Fruit fly (Drosophila melanogaster) whole organism, embryonic: Measurements from ENCODE around the gene CkIIalpha-i3.

Experiments used
- Ada2b ChIP-seq: fragments of 200-800 bp; sonication (Bioruptor generic); IDR thresholded peaks from 2 replicates; pipeline ENCODE4 v1.3.6; 2022; ENCODE audit warnings: missing biosample characterization, missing genetic modification characterization
- Adf1 ChIP-seq: fragments of 200-800 bp; sonication (Bioruptor generic); IDR thresholded peaks from 2 replicates; pipeline ENCODE4 v1.3.6; 2022; ENCODE audit warnings: missing biosample characterization, missing genetic modification characterization
- Aef1 ChIP-seq: fragments of 200-800 bp; sonication (Bioruptor generic); IDR thresholded peaks from 3 replicates; pipeline ENCODE4 v1.3.6; 2022; ENCODE audit warnings: missing biosample characterization, missing genetic modification characterization
- Atf-2 ChIP-seq: fragments of 200-800 bp; sonication (Bioruptor generic); optimal IDR thresholded peaks from 2 replicates; lab custom pipeline; 2016; ENCODE audit warnings: missing biosample characterization, missing genetic modification characterization
- CG10543 ChIP-seq: fragments of 200-800 bp; sonication (Bioruptor generic); optimal IDR thresholded peaks from 3 replicates; lab custom pipeline; 2017; ENCODE audit warnings: missing biosample characterization, mild to moderate bottlenecking, missing genetic modification characterization, moderate library complexity
- CG10959 ChIP-seq: fragments of 200-800 bp; sonication (Bioruptor generic); IDR thresholded peaks from 2 replicates; pipeline ENCODE4 v1.3.6; 2022; ENCODE audit warnings: missing biosample characterization, missing genetic modification characterization
- CG11696 ChIP-seq: fragments of 200-800 bp; sonication (Bioruptor generic); IDR thresholded peaks from 2 replicates; pipeline ENCODE4 v1.3.6; 2022; ENCODE audit warnings: missing biosample characterization, missing genetic modification characterization
- CG13123 ChIP-seq: fragments of 200-800 bp; sonication (Bioruptor generic); optimal IDR thresholded peaks from 2 replicates; lab custom pipeline; 2016; ENCODE audit warnings: missing biosample characterization, missing genetic modification characterization
- CG13296 ChIP-seq: fragments of 200-800 bp; sonication (Bioruptor generic); optimal IDR thresholded peaks from 3 replicates; lab custom pipeline; 2018; ENCODE audit warnings: missing biosample characterization, mild to moderate bottlenecking, missing genetic modification characterization
- CG16813 ChIP-seq: fragments of 200-800 bp; sonication (Bioruptor generic); IDR thresholded peaks from 3 replicates; pipeline ENCODE4 v1.3.6; 2022; ENCODE audit warnings: missing biosample characterization, missing genetic modification characterization; ENCODE audit not compliant: partially characterized antibody
- CG16863 ChIP-seq: fragments of 200-800 bp; sonication (Bioruptor generic); optimal IDR thresholded peaks from 3 replicates; lab custom pipeline; 2016; ENCODE audit warnings: missing biosample characterization, missing genetic modification characterization
- CG17568 ChIP-seq: fragments of 200-800 bp; sonication (Bioruptor generic); optimal IDR thresholded peaks from 2 replicates; lab custom pipeline; 2018; ENCODE audit warnings: missing biosample characterization, mild to moderate bottlenecking, missing genetic modification characterization, moderate library complexity
- CG17912 ChIP-seq: fragments of 200-800 bp; sonication (Bioruptor generic); optimal IDR thresholded peaks from 2 replicates; lab custom pipeline; 2018; ENCODE audit warnings: missing biosample characterization, mild to moderate bottlenecking, missing genetic modification characterization
- CG32767 ChIP-seq: fragments of 200-800 bp; sonication (Bioruptor generic); IDR thresholded peaks from 2 replicates; pipeline ENCODE4 v1.3.6; 2022; ENCODE audit warnings: missing biosample characterization, missing genetic modification characterization
- CG3726 ChIP-seq: fragments of 200-800 bp; sonication (Bioruptor generic); IDR thresholded peaks from 3 replicates; pipeline ENCODE4, ENCODE4 v1.3.6; 2022; ENCODE audit warnings: missing biosample characterization, missing genetic modification characterization
- CG3847 ChIP-seq: fragments of 200-800 bp; sonication (Bioruptor generic); IDR thresholded peaks from 2 replicates; pipeline ENCODE4 v1.3.6; 2022; ENCODE audit warnings: missing biosample characterization, missing genetic modification characterization
- CG3995 ChIP-seq: fragments of 200-800 bp; sonication (Bioruptor generic); optimal IDR thresholded peaks from 3 replicates; lab custom pipeline; 2016; ENCODE audit warnings: missing biosample characterization, missing genetic modification characterization
- CG6765 ChIP-seq: fragments of 200-800 bp; sonication (Bioruptor generic); optimal IDR thresholded peaks from 3 replicates; lab custom pipeline; 2017; ENCODE audit warnings: missing biosample characterization, mild to moderate bottlenecking, missing genetic modification characterization
- CG9437 ChIP-seq: fragments of 200-800 bp; sonication (Bioruptor generic); optimal IDR thresholded peaks from 2 replicates; lab custom pipeline; 2018; ENCODE audit warnings: missing biosample characterization, mild to moderate bottlenecking, missing genetic modification characterization
- CHES-1-like ChIP-seq: fragments of 200-800 bp; sonication (Bioruptor generic); optimal IDR thresholded peaks from 2 replicates; lab custom pipeline; 2016; ENCODE audit warnings: missing biosample characterization, missing genetic modification characterization
- Camta ChIP-seq: fragments of 200-800 bp; sonication (Bioruptor generic); optimal IDR thresholded peaks from 2 replicates; lab custom pipeline; 2016; ENCODE audit warnings: missing biosample characterization, missing genetic modification characterization
- E2f1 ChIP-seq: fragments of 200-800 bp; sonication (Bioruptor generic); IDR thresholded peaks from 2 replicates; pipeline ENCODE4 v1.3.6; 2022; ENCODE audit warnings: missing biosample characterization, missing genetic modification characterization
- Eip74EF ChIP-seq, 2 experiments: fragments of 200-800 bp in 1 of 2; fragments of >200 bp in 1 of 2; sonication (Bioruptor generic) in 1 of 2; optimal IDR thresholded peaks; 2 replicates each; lab custom pipeline; 2017 to 2019; ENCODE audit warnings: missing biosample characterization in 2 of 2, missing genetic modification characterization in 2 of 2, mild to moderate bottlenecking in 1 of 2, moderate library complexity in 1 of 2
- Hr51 ChIP-seq, 2 experiments: fragments of 200-800 bp; sonication (Bioruptor generic); optimal IDR thresholded peaks; 2 replicates in 1 of 2; 3 replicates in 1 of 2; lab custom pipeline; 2016 to 2018; ENCODE audit warnings: missing biosample characterization in 2 of 2, missing genetic modification characterization in 2 of 2, mild to moderate bottlenecking in 1 of 2, moderate library complexity in 1 of 2
- Hr78 ChIP-seq, 2 experiments: fragments of 200-800 bp in 1 of 2; fragments of >200 bp in 1 of 2; sonication (Bioruptor generic) in 1 of 2; optimal IDR thresholded peaks; 2 replicates each; lab custom pipeline; 2017 to 2019; ENCODE audit warnings: missing biosample characterization in 2 of 2, missing genetic modification characterization in 2 of 2, mild to moderate bottlenecking in 1 of 2, moderate library complexity in 1 of 2
- MBD-R2 ChIP-seq: fragments of 200-800 bp; sonication (Bioruptor generic); IDR thresholded peaks from 2 replicates; pipeline ENCODE4 v1.3.6; 2022; ENCODE audit warnings: missing biosample characterization, missing genetic modification characterization
- MESR4 ChIP-seq: fragments of 200-800 bp; sonication (Bioruptor generic); optimal IDR thresholded peaks from 2 replicates; lab custom pipeline; 2018; ENCODE audit warnings: missing biosample characterization, mild to moderate bottlenecking, missing genetic modification characterization, moderate library complexity
- MTF-1 ChIP-seq: fragments of 200-800 bp; sonication (Bioruptor generic); optimal IDR thresholded peaks from 2 replicates; lab custom pipeline; 2018; ENCODE audit warnings: missing biosample characterization, mild to moderate bottlenecking, missing genetic modification characterization, borderline replicate concordance
- Meics ChIP-seq: fragments of 200-800 bp; sonication (Bioruptor generic); optimal IDR thresholded peaks from 2 replicates; lab custom pipeline; 2017; ENCODE audit warnings: missing biosample characterization, mild to moderate bottlenecking, missing genetic modification characterization
- Oli ChIP-seq: fragments of 200-800 bp; sonication (Bioruptor generic); optimal IDR thresholded peaks from 2 replicates; lab custom pipeline; 2018; ENCODE audit warnings: missing biosample characterization, mild to moderate bottlenecking, missing genetic modification characterization, moderate library complexity
- Sox102F ChIP-seq: fragments of 200-800 bp; sonication (Bioruptor generic); optimal IDR thresholded peaks from 2 replicates; lab custom pipeline; 2018; ENCODE audit warnings: missing biosample characterization, mild to moderate bottlenecking, missing genetic modification characterization, moderate library complexity
- Tbp ChIP-seq: fragments of >200 bp; optimal IDR thresholded peaks from 2 replicates; lab custom pipeline; 2018; ENCODE audit warnings: missing biosample characterization, missing genetic modification characterization
- Usf ChIP-seq: fragments of 200-800 bp; sonication (Bioruptor generic); optimal IDR thresholded peaks from 2 replicates; lab custom pipeline; 2017; ENCODE audit warnings: missing genotype, missing biosample characterization, missing genetic modification characterization
- amos ChIP-seq: fragments of 200-800 bp; sonication (Bioruptor generic); IDR thresholded peaks from 2 replicates; pipeline ENCODE4 v1.3.6; 2022; ENCODE audit warnings: missing biosample characterization, missing genetic modification characterization; ENCODE audit not compliant: partially characterized antibody
- ash1 ChIP-seq: fragments of 200-800 bp; sonication (Bioruptor generic); optimal IDR thresholded peaks from 2 replicates; lab custom pipeline; 2018; ENCODE audit warnings: missing biosample characterization, mild to moderate bottlenecking, missing genetic modification characterization
- cato ChIP-seq: fragments of 200-800 bp; sonication (Bioruptor generic); optimal IDR thresholded peaks from 2 replicates; lab custom pipeline; 2016; ENCODE audit warnings: missing biosample characterization, missing genetic modification characterization, borderline replicate concordance
- dimm ChIP-seq: fragments of 200-800 bp; sonication (Bioruptor generic); IDR thresholded peaks from 2 replicates; pipeline ENCODE4 v1.3.6; 2022; ENCODE audit warnings: missing biosample characterization, missing genetic modification characterization
- fu2 ChIP-seq: fragments of 200-800 bp; sonication (Bioruptor generic); optimal IDR thresholded peaks from 2 replicates; lab custom pipeline; 2016; ENCODE audit warnings: missing biosample characterization, missing genetic modification characterization
- grn ChIP-seq: fragments of 200-800 bp; sonication (Bioruptor generic); optimal IDR thresholded peaks from 3 replicates; lab custom pipeline; 2017; ENCODE audit warnings: missing biosample characterization, missing genetic modification characterization
- gsb-n ChIP-seq: fragments of 200-800 bp; sonication (Bioruptor generic); optimal IDR thresholded peaks from 3 replicates; lab custom pipeline; 2018; ENCODE audit warnings: missing biosample characterization, mild to moderate bottlenecking, missing genetic modification characterization
- hb ChIP-seq: fragments of 200-800 bp; sonication (Bioruptor generic); IDR thresholded peaks from 3 replicates; pipeline ENCODE4 v1.3.6; 2022; ENCODE audit warnings: missing biosample characterization, missing genetic modification characterization; ENCODE audit not compliant: partially characterized antibody
- nau ChIP-seq: fragments of 200-800 bp; sonication (Bioruptor generic); optimal IDR thresholded peaks from 3 replicates; lab custom pipeline; 2017; ENCODE audit warnings: missing biosample characterization, mild to moderate bottlenecking, missing genetic modification characterization, missing genetic modification reagents
- oc ChIP-seq: fragments of 200-800 bp; sonication (Bioruptor generic); optimal IDR thresholded peaks from 2 replicates; lab custom pipeline; 2018; ENCODE audit warnings: missing biosample characterization, mild to moderate bottlenecking, missing genetic modification characterization, moderate library complexity
- pho ChIP-seq: fragments of 200-800 bp; sonication (Bioruptor generic); optimal IDR thresholded peaks from 2 replicates; lab custom pipeline; 2016; ENCODE audit warnings: missing biosample characterization, missing genetic modification characterization
- sima ChIP-seq: fragments of 200-800 bp; sonication (Bioruptor generic); optimal IDR thresholded peaks from 2 replicates; lab custom pipeline; 2016; ENCODE audit warnings: missing biosample characterization, missing genetic modification characterization
- tll ChIP-seq, 2 experiments: fragments of 200-800 bp in 1 of 2; fragments of >200 bp in 1 of 2; sonication (Bioruptor generic) in 1 of 2; optimal IDR thresholded peaks; 2 replicates each; lab custom pipeline; 2017 to 2019; ENCODE audit warnings: missing biosample characterization in 2 of 2, missing genetic modification characterization in 2 of 2, mild to moderate bottlenecking in 1 of 2, moderate library complexity in 1 of 2
- twi ChIP-seq: fragments of 200-800 bp; optimal IDR thresholded peaks from 2 replicates; lab custom pipeline; 2019; ENCODE audit warnings: missing biosample characterization, mild to moderate bottlenecking, missing genetic modification characterization, moderate library complexity
- vfl ChIP-seq: fragments of 200-800 bp; sonication (Bioruptor generic); optimal IDR thresholded peaks from 2 replicates; lab custom pipeline; 2016; ENCODE audit warnings: missing biosample characterization, missing genetic modification characterization
- vvl ChIP-seq: fragments of 200-800 bp; sonication (Bioruptor generic); IDR thresholded peaks from 2 replicates; pipeline ENCODE4 v1.3.6; 2022; ENCODE audit warnings: missing biosample characterization, missing genetic modification characterization
- zfh1 ChIP-seq: fragments of 200-800 bp; sonication (Bioruptor generic); IDR thresholded peaks from 3 replicates; pipeline ENCODE4 v1.3.6; 2022; ENCODE audit warnings: missing biosample characterization, missing genetic modification characterization

The CkIIalpha-i3 gene

DNA sequence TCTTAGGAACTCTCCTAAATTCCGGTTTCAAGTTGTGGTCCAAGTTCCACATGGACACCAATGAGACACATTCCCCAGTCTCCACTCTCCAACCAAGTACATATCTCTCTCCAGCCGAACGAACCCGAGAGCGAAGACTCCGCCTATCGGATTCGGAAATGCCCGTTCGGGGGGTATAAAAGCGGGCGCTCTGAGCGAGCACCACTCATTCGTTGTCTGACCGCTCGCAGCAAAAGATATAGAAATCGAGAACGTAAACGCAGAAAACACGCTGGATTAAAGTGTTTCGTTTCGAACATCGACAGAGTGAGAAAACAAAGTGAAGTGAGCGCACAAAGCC is 38.8 kb upstream of the CkIIalpha-i3 start, which contains the start of gene emc (continued):
- TF ChIP-seq amos (GFP tag; lab: Robert Waterston, UW) (peak; percentile 62; the same call in 1 of the 2 replicates), Sox102F (no peak), gsb-n (tag; lab: Kevin White, UChicago) (peak; percentile 49), Usf (GFP tag; lab: Kevin White, UChicago) (no peak), hb (GFP tag; lab: Robert Waterston, UW) (no peak), CG16863 (GFP tag; lab: Kevin White, UChicago) (no peak), CG3847 (GFP tag; lab: Robert Waterston, UW) (0 out of 2 replicates have a peak, but pooled peaks have one; percentile 26), zfh1 (peak; percentile 73), CG3995 (GFP tag; lab: Kevin White, UChicago) (peak; percentile 28), ash1 (GFP tag; lab: Kevin White, UChicago) (peak; percentile 99), CG10543 (GFP tag; lab: Kevin White, UChicago) (peak; percentile 84), CG3726 (GFP tag; lab: Robert Waterston, UW) (no peak; the same call in 2 of the 3 replicates), Oli (tag; lab: Kevin White, UChicago) (no peak), Tbp (GFP tag; lab: Kevin White, UChicago) (no peak), Hr78 (GFP tag; optimal IDR thresholded peaks at IDR 0.05; lab: Kevin White, UChicago) (no peak), Meics (GFP tag; lab: Kevin White, UChicago) (peak; percentile 72), Atf-2 (no peak), CG13296 (GFP tag; lab: Kevin White, UChicago) (peak; percentile 65), cato (GFP tag; lab: Kevin White, UChicago) (no peak), MBD-R2 (GFP tag; lab: Robert Waterston, UW) (0 out of 2 replicates have a peak, but pooled peaks have one; percentile 11), twi (no peak), CG11696 (GFP tag; lab: Robert Waterston, UW) (no peak), grn (GFP tag; lab: Kevin White, UChicago) (peak; percentile 22), vvl (peak; percentile 84), CG10959 (no peak), Adf1 (GFP tag; lab: Robert Waterston, UW) (peak; percentile 51; the same call in 1 of the 2 replicates), Hr51 (GFP tag; optimal IDR thresholded peaks at IDR 0.05; lab: Kevin White, UChicago) (peak; percentile 33 to 35), CG32767 (GFP tag; lab: Robert Waterston, UW) (peak; percentile 37; the same call in 1 of the 2 replicates), Aef1 (no peak), CG6765 (GFP tag; lab: Kevin White, UChicago) (peak; percentile 74), Ada2b (no peak), E2f1 (GFP tag; lab: Robert Waterston, UW) (peak; percentile 10; the same call in 1 of the 2 replicates), nau (peak; percentile 23), fu2 (GFP tag; lab: Kevin White, UChicago) (no peak), oc (tag; lab: Kevin White, UChicago) (peak; percentile 86), MTF-1 (GFP tag; lab: Kevin White, UChicago) (peak; percentile 89), tll (GFP tag; optimal IDR thresholded peaks at IDR 0.05; lab: Kevin White, UChicago) (no peak), MESR4 (peak; percentile 4), CHES-1-like (GFP tag; lab: Kevin White, UChicago) (no peak), vfl (GFP tag; lab: Kevin White, UChicago) (peak; percentile 32), Camta (GFP tag; lab: Kevin White, UChicago) (no peak), Eip74EF (GFP tag; optimal IDR thresholded peaks at IDR 0.05; lab: Kevin White, UChicago) (peak in 1 of 2 experiments; percentile 6), CG16813 (GFP tag; lab: Robert Waterston, UW) (no peak; the same call in 2 of the 3 replicates), dimm (GFP tag; lab: Robert Waterston, UW) (no peak), CG17568 (GFP tag; lab: Kevin White, UChicago) (peak; percentile 46), CG9437 (GFP tag; lab: Kevin White, UChicago) (no peak), CG17912 (GFP tag; lab: Kevin White, UChicago) (peak; percentile 58), sima (GFP tag; lab: Kevin White, UChicago) (no peak), CG13123 (GFP tag; lab: Kevin White, UChicago) (no peak), pho (GFP tag; lab: Kevin White, UChicago) (no peak)
